Fruit fly (Drosophila melanogaster) whole organism, embryonic: ENCODE measurements around the gene CG46458.
A peak's percentile ranks its signal among the peaks of the same experiment; 100 is the strongest.

Experiments
- Awh ChIP-seq: fragments of 200-800 bp; sonication (Bioruptor generic); IDR thresholded peaks from 2 replicates; pipeline ENCODE4, ENCODE4 v1.3.6; 2022; ENCODE audit warnings: missing biosample characterization, missing genetic modification characterization
- Blimp-1 ChIP-seq: fragments of 200-800 bp; sonication (Bioruptor generic); optimal IDR thresholded peaks from 3 replicates; lab custom pipeline; 2018; ENCODE audit warnings: missing biosample characterization, missing genetic modification characterization, mild to moderate bottlenecking, moderate library complexity, missing genetic modification reagents
- CG10959 ChIP-seq: fragments of 200-800 bp; sonication (Bioruptor generic); IDR thresholded peaks from 2 replicates; pipeline ENCODE4 v1.3.6; 2022; ENCODE audit warnings: missing biosample characterization, missing genetic modification characterization
- CG11093 ChIP-seq: fragments of 200-800 bp; sonication (Bioruptor generic); IDR thresholded peaks from 3 replicates; pipeline ENCODE4 v1.3.6; 2022; ENCODE audit warnings: missing biosample characterization, missing genetic modification characterization
- CG12104 ChIP-seq: fragments of 200-800 bp; sonication (Bioruptor generic); optimal IDR thresholded peaks from 3 replicates; lab custom pipeline; 2016; ENCODE audit warnings: missing biosample characterization, missing genetic modification characterization
- CG12219 ChIP-seq: fragments of 200-800 bp; sonication (Bioruptor generic); optimal IDR thresholded peaks from 3 replicates; lab custom pipeline; 2018; ENCODE audit warnings: missing biosample characterization, mild to moderate bottlenecking, missing genetic modification characterization
- CG1233 ChIP-seq: fragments of 200-800 bp; sonication (Bioruptor generic); optimal IDR thresholded peaks from 4 replicates; lab custom pipeline; 2018; ENCODE audit warnings: missing biosample characterization, mild to moderate bottlenecking, missing genetic modification characterization
- CG12942 ChIP-seq: fragments of 200-800 bp; sonication (Bioruptor generic); optimal IDR thresholded peaks from 3 replicates; lab custom pipeline; 2016; ENCODE audit warnings: missing biosample characterization, missing genetic modification characterization
- CG1602 ChIP-seq: fragments of 200-800 bp; sonication (Bioruptor generic); optimal IDR thresholded peaks from 3 replicates; lab custom pipeline; 2016; ENCODE audit warnings: missing biosample characterization, missing genetic modification characterization
- CG16815 ChIP-seq: fragments of 200-800 bp; sonication (Bioruptor generic); optimal IDR thresholded peaks from 3 replicates; lab custom pipeline; 2017; ENCODE audit warnings: missing biosample characterization, mild to moderate bottlenecking, missing genetic modification characterization
- CG16863 ChIP-seq: fragments of 200-800 bp; sonication (Bioruptor generic); optimal IDR thresholded peaks from 3 replicates; lab custom pipeline; 2016; ENCODE audit warnings: missing biosample characterization, missing genetic modification characterization
- CG18764 ChIP-seq: fragments of 200-800 bp; sonication (Bioruptor generic); optimal IDR thresholded peaks from 3 replicates; lab custom pipeline; 2016; ENCODE audit warnings: missing biosample characterization, missing genetic modification characterization
- CG31388 ChIP-seq: fragments of 200-800 bp; sonication (Bioruptor generic); optimal IDR thresholded peaks from 2 replicates; lab custom pipeline; 2016; ENCODE audit warnings: missing biosample characterization, missing genetic modification characterization
- CG33213 ChIP-seq: fragments of 200-800 bp; sonication (Bioruptor generic); optimal IDR thresholded peaks from 3 replicates; lab custom pipeline; 2016; ENCODE audit warnings: missing biosample characterization, missing genetic modification characterization
- CG5953 ChIP-seq: fragments of 200-800 bp; sonication (Bioruptor generic); IDR thresholded peaks from 2 replicates; pipeline ENCODE4 v1.3.6; 2022; ENCODE audit warnings: missing biosample characterization, missing genetic modification characterization
- CG7839 ChIP-seq: fragments of 200-800 bp; sonication (Bioruptor generic); optimal IDR thresholded peaks from 3 replicates; lab custom pipeline; 2018; ENCODE audit warnings: missing biosample characterization, mild to moderate bottlenecking, missing genetic modification characterization, moderate library complexity
- CG8388 ChIP-seq: fragments of 200-800 bp; sonication (Bioruptor generic); optimal IDR thresholded peaks from 2 replicates; lab custom pipeline; 2019; ENCODE audit warnings: missing biosample characterization, mild to moderate bottlenecking, missing genetic modification characterization, moderate library complexity
- CG8478 ChIP-seq: fragments of >200 bp; optimal IDR thresholded peaks from 2 replicates; lab custom pipeline; 2018
- CG8924 ChIP-seq: fragments of 200-800 bp; optimal IDR thresholded peaks from 3 replicates; lab custom pipeline; 2019; ENCODE audit warnings: missing biosample characterization, mild to moderate bottlenecking, missing genetic modification characterization, moderate library complexity
- CG9727 ChIP-seq: fragments of 200-800 bp; sonication (Bioruptor generic); optimal IDR thresholded peaks from 3 replicates; lab custom pipeline; 2017; ENCODE audit warnings: missing biosample characterization, mild to moderate bottlenecking, missing genetic modification characterization
- Hr3 ChIP-seq: fragments of 200-800 bp; sonication (Bioruptor generic); optimal IDR thresholded peaks from 3 replicates; lab custom pipeline; 2016; ENCODE audit warnings: missing biosample characterization, missing genetic modification characterization
- Hsf ChIP-seq: fragments of 200-800 bp; sonication (Bioruptor generic); optimal IDR thresholded peaks from 3 replicates; lab custom pipeline; 2016; ENCODE audit warnings: missing biosample characterization, missing genetic modification characterization
- NC2α ChIP-seq: fragments of 200-800 bp; sonication (Bioruptor generic); optimal IDR thresholded peaks from 2 replicates; lab custom pipeline; 2016; ENCODE audit warnings: missing biosample characterization, missing genetic modification characterization
- NC2β ChIP-seq: fragments of 200-800 bp; sonication (Bioruptor generic); optimal IDR thresholded peaks from 2 replicates; lab custom pipeline; 2016; ENCODE audit warnings: missing biosample characterization, missing genetic modification characterization
- Nf-YA ChIP-seq: fragments of 200-800 bp; sonication (Bioruptor generic); IDR thresholded peaks from 2 replicates; pipeline ENCODE4 v1.3.6; 2022; ENCODE audit warnings: missing biosample characterization, missing genetic modification characterization
- Nf-YB ChIP-seq: fragments of 200-800 bp; sonication (Bioruptor generic); optimal IDR thresholded peaks from 3 replicates; lab custom pipeline; 2019; ENCODE audit warnings: missing biosample characterization, mild to moderate bottlenecking, missing genetic modification characterization, moderate library complexity
- Sry-β ChIP-seq: fragments of 200-800 bp; sonication (Bioruptor generic); optimal IDR thresholded peaks from 2 replicates; lab custom pipeline; 2018; ENCODE audit warnings: missing biosample characterization, mild to moderate bottlenecking, missing genetic modification characterization, moderate library complexity
- Xrp1 ChIP-seq: fragments of 200-800 bp; sonication (Bioruptor generic); IDR thresholded peaks from 2 replicates; pipeline ENCODE4 v1.3.6; 2022; ENCODE audit warnings: missing biosample characterization, missing genetic modification characterization
- ara ChIP-seq: fragments of 200-800 bp; sonication (Bioruptor generic); IDR thresholded peaks from 2 replicates; pipeline ENCODE4 v1.3.6; 2022; ENCODE audit warnings: missing biosample characterization, missing genetic modification characterization
- ash1 ChIP-seq: fragments of 200-800 bp; sonication (Bioruptor generic); optimal IDR thresholded peaks from 2 replicates; lab custom pipeline; 2018; ENCODE audit warnings: missing biosample characterization, mild to moderate bottlenecking, missing genetic modification characterization
- bigmax ChIP-seq: fragments of 200-800 bp; sonication (Bioruptor generic); optimal IDR thresholded peaks from 2 replicates; lab custom pipeline; 2018; ENCODE audit warnings: missing biosample characterization, mild to moderate bottlenecking, missing genetic modification characterization
- bsh ChIP-seq, 2 experiments: fragments of 200-800 bp; sonication (Bioruptor generic); optimal IDR thresholded peaks; 2 replicates each; lab custom pipeline; 2017 to 2018; ENCODE audit warnings: mild to moderate bottlenecking in 2 of 2, missing biosample characterization in 2 of 2, missing genetic modification characterization in 2 of 2, moderate library complexity in 1 of 2
- chif ChIP-seq, 2 experiments: fragments of 200-800 bp; sonication (Bioruptor generic); optimal IDR thresholded peaks; 3 replicates each; lab custom pipeline; 2016; ENCODE audit warnings: missing biosample characterization in 2 of 2, missing genetic modification characterization in 2 of 2
- corto ChIP-seq: fragments of 200-800 bp; sonication (Bioruptor generic); optimal IDR thresholded peaks from 2 replicates; lab custom pipeline; 2016; ENCODE audit warnings: missing biosample characterization, mild to moderate bottlenecking, missing genetic modification characterization, moderate library complexity
- crc ChIP-seq: fragments of 200-800 bp; sonication (Bioruptor generic); optimal IDR thresholded peaks from 2 replicates; lab custom pipeline; 2016; ENCODE audit warnings: missing biosample characterization, missing genetic modification characterization
- dmrt11E ChIP-seq: fragments of 200-800 bp; sonication (Bioruptor generic); optimal IDR thresholded peaks from 3 replicates; lab custom pipeline; 2018; ENCODE audit warnings: missing biosample characterization, mild to moderate bottlenecking, missing genetic modification characterization, moderate library complexity
- dysf ChIP-seq: fragments of 200-800 bp; sonication (Bioruptor generic); IDR thresholded peaks from 3 replicates; pipeline ENCODE4 v1.3.6; 2022; ENCODE audit warnings: missing biosample characterization, missing genetic modification characterization
- emc ChIP-seq: fragments of 200-800 bp; sonication (Bioruptor generic); optimal IDR thresholded peaks from 2 replicates; lab custom pipeline; 2016; ENCODE audit warnings: missing biosample characterization, missing genetic modification characterization
- fd102C ChIP-seq: fragments of 200-800 bp; sonication (Bioruptor generic); optimal IDR thresholded peaks from 2 replicates; lab custom pipeline; 2018; ENCODE audit warnings: missing biosample characterization, mild to moderate bottlenecking, missing genetic modification characterization, moderate library complexity
- fd64A ChIP-seq: fragments of 200-800 bp; sonication (Bioruptor generic); optimal IDR thresholded peaks from 3 replicates; lab custom pipeline; 2018; ENCODE audit warnings: missing biosample characterization, mild to moderate bottlenecking, missing genetic modification characterization
- hb ChIP-seq: fragments of 200-800 bp; sonication (Bioruptor generic); IDR thresholded peaks from 3 replicates; pipeline ENCODE4 v1.3.6; 2022; ENCODE audit warnings: missing biosample characterization, missing genetic modification characterization; ENCODE audit not compliant: partially characterized antibody
- lilli ChIP-seq: fragments of 200-800 bp; sonication (Bioruptor generic); optimal IDR thresholded peaks from 3 replicates; lab custom pipeline; 2016; ENCODE audit warnings: missing biosample characterization, missing genetic modification characterization
- nom ChIP-seq: fragments of 200-800 bp; sonication (Bioruptor generic); optimal IDR thresholded peaks from 2 replicates; lab custom pipeline; 2017; ENCODE audit warnings: missing biosample characterization, missing genetic modification characterization, mild to moderate bottlenecking, moderate library complexity, missing genetic modification reagents
- pum ChIP-seq: fragments of 200-800 bp; sonication (Bioruptor generic); optimal IDR thresholded peaks from 2 replicates; lab custom pipeline; 2016; ENCODE audit warnings: missing biosample characterization, missing genetic modification characterization
- run ChIP-seq: fragments of 200-800 bp; sonication (Bioruptor generic); optimal IDR thresholded peaks from 3 replicates; lab custom pipeline; 2018; ENCODE audit warnings: missing biosample characterization, mild to moderate bottlenecking, missing genetic modification characterization
- sima ChIP-seq: fragments of 200-800 bp; sonication (Bioruptor generic); optimal IDR thresholded peaks from 2 replicates; lab custom pipeline; 2016; ENCODE audit warnings: missing biosample characterization, missing genetic modification characterization
- tap ChIP-seq: fragments of 200-800 bp; optimal IDR thresholded peaks from 3 replicates; lab custom pipeline; 2019; ENCODE audit warnings: missing biosample characterization, mild to moderate bottlenecking, missing genetic modification characterization, moderate library complexity
- tx ChIP-seq: fragments of 200-800 bp; sonication (Bioruptor generic); optimal IDR thresholded peaks from 2 replicates; lab custom pipeline; 2016; ENCODE audit warnings: missing biosample characterization, missing genetic modification characterization
- yki ChIP-seq: fragments of >200 bp; optimal IDR thresholded peaks from 3 replicates; lab custom pipeline; 2018

The CG46458 gene

DNA sequence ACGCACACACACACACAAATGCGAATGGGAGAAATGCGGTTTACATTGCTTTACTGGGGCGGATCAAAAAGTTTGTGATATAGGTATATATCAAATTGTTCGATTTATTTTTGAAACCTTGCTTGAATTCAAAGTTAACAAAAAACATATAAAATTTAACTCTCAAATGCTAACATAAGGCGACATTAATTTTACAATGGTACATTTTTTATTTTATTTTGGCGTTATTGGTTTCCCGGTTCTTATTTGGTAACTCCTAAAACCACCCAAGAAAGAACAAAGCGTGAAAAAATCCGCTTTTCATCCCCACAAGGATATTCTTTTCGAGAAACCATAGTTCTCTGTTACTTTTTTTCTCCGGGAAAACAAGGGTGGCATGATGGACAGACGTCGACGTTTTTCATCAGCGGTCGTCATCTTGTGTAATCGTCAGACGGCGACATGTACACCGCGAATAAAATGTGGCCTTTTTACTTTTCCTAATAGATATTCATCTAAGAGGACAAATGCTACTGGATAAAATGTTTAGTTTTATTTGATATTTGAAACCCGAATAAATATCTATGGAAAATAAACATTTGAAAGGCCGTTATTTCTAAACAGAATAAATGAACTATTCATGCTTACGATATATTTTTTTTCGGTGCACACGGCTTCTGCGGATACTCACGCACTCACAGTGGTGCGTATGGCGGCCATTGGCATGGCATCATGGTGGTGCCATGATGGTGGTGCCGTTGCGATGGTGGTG, 76.7 kb downstream of the CG46458 start (continued):
- TF ChIP-seq dysf (GFP tag; lab: Robert Waterston, UW) (peak; percentile 68), fd64A (GFP tag; lab: Kevin White, UChicago) (peak; percentile 9), ara (GFP tag; lab: Robert Waterston, UW) (peak; percentile 78), sima (GFP tag; lab: Kevin White, UChicago) (peak; percentile 14), CG7839 (peak; percentile 74), pum (GFP tag; lab: Kevin White, UChicago) (peak; percentile 66), Sry-β (GFP tag; lab: Kevin White, UChicago) (peak; percentile 8), CG8478 (lab: Kevin White, UChicago) (no peak), CG9727 (GFP tag; lab: Kevin White, UChicago) (peak; percentile 86), chif (GFP tag; optimal IDR thresholded peaks at IDR 0.05; lab: Kevin White, UChicago) (peak; percentile 57 to 88), Hsf (GFP tag; lab: Kevin White, UChicago) (peak; percentile 66), fd102C (GFP tag; lab: Kevin White, UChicago) (peak; percentile 89), CG12219 (GFP tag; lab: Kevin White, UChicago) (peak; percentile 54), bsh (GFP tag; optimal IDR thresholded peaks at IDR 0.05; lab: Kevin White, UChicago) (peak in 1 of 2 experiments; percentile 89), corto (GFP tag; lab: Kevin White, UChicago) (no peak), Hr3 (peak; percentile 61), hb (GFP tag; lab: Robert Waterston, UW) (no peak), Xrp1 (GFP tag; lab: Robert Waterston, UW) (peak; percentile 85), CG5953 (GFP tag; lab: Robert Waterston, UW) (peak; percentile 25; the same call in 1 of the 2 replicates), CG11093 (GFP tag; lab: Robert Waterston, UW) (0 out of 3 replicates have a peak, but pooled peaks have one; percentile 22), CG18764 (GFP tag; lab: Kevin White, UChicago) (peak; percentile 2), crc (no peak), CG10959 (GFP tag; lab: Robert Waterston, UW) (peak; percentile 70), CG31388 (GFP tag; lab: Kevin White, UChicago) (no peak), ash1 (no peak), lilli (GFP tag; lab: Kevin White, UChicago) (peak; percentile 51), Nf-YB (GFP tag; lab: Kevin White, UChicago) (peak; percentile 81), Nf-YA (GFP tag; lab: Robert Waterston, UW) (no peak), NC2β (peak; percentile 58), CG1602 (GFP tag; lab: Kevin White, UChicago) (peak; percentile 71), run (no peak), Blimp-1 (GFP tag; lab: Kevin White, UChicago) (peak; percentile 75), CG12942 (GFP tag; lab: Kevin White, UChicago) (peak; percentile 24), CG33213 (GFP tag; lab: Kevin White, UChicago) (peak; percentile 7), NC2α (GFP tag; lab: Kevin White, UChicago) (peak; percentile 55), CG8388 (GFP tag; lab: Kevin White, UChicago) (peak; percentile 75), bigmax (no peak), nom (GFP tag; lab: Kevin White, UChicago) (no peak), tap (tag; lab: Kevin White, UChicago) (peak; percentile 68), CG1233 (GFP tag; lab: Kevin White, UChicago) (peak; percentile 68), CG16863 (GFP tag; lab: Kevin White, UChicago) (peak; percentile 71), yki (lab: Kevin White, UChicago) (no peak), CG12104 (GFP tag; lab: Kevin White, UChicago) (peak; percentile 37), CG8924 (tag; lab: Kevin White, UChicago) (peak; percentile 81), CG16815 (GFP tag; lab: Kevin White, UChicago) (peak; percentile 63), Awh (GFP tag; lab: Robert Waterston, UW) (peak; percentile 57; the same call in 1 of the 2 replicates), dmrt11E (peak; percentile 93), tx (GFP tag; lab: Kevin White, UChicago) (peak; percentile 18), emc (GFP tag; lab: Kevin White, UChicago) (no peak)
